Fruit fly (Drosophila melanogaster) whole organism, wandering third instar larva: Measurements from ENCODE around the gene CG32354.
A peak's percentile ranks its signal among the peaks of the same experiment; 100 is the strongest.

Source experiments
- Abd-B ChIP-seq: fragments of >200 bp; optimal IDR thresholded peaks from 2 replicates; lab custom pipeline; 2017; ENCODE audit warnings: missing biosample characterization, missing genetic modification characterization
- CG32264 ChIP-seq: fragments of 200-800 bp; sonication (Bioruptor generic); optimal IDR thresholded peaks from 2 replicates; lab custom pipeline; 2016; ENCODE audit warnings: missing biosample characterization, missing genetic modification characterization
- CG9705 ChIP-seq: fragments of 200-800 bp; sonication (Bioruptor generic); optimal IDR thresholded peaks from 2 replicates; lab custom pipeline; 2018; ENCODE audit warnings: missing biosample characterization, mild to moderate bottlenecking, missing genetic modification characterization
- CrebA ChIP-seq: fragments of 200-800 bp; sonication (Bioruptor generic); optimal IDR thresholded peaks from 2 replicates; lab custom pipeline; 2016; ENCODE audit warnings: missing biosample characterization, mild to moderate bottlenecking, missing genetic modification characterization, borderline replicate concordance
- Dfd ChIP-seq: fragments of >200 bp; optimal IDR thresholded peaks from 2 replicates; lab custom pipeline; 2017; ENCODE audit warnings: missing biosample characterization, missing genetic modification characterization
- Dif ChIP-seq: fragments of 200-275, 200-300 bp; sonication (Bioruptor generic); optimal IDR thresholded peaks from 2 replicates; lab custom pipeline; 2018; ENCODE audit warnings: missing biosample characterization, missing genetic modification characterization; ENCODE audit not compliant: partially characterized antibody
- GATAd ChIP-seq: sonication (Bioruptor generic); optimal IDR thresholded peaks from 2 replicates; lab custom pipeline; 2016; ENCODE audit warnings: missing biosample characterization, missing genetic modification characterization
- HLH106 ChIP-seq: fragments of 200-800 bp; optimal IDR thresholded peaks from 3 replicates; lab custom pipeline; 2019; ENCODE audit warnings: missing biosample characterization, mild to moderate bottlenecking, missing genetic modification characterization, moderate library complexity
- Hnf4 ChIP-seq: fragments of 200-800 bp; sonication (Bioruptor generic); optimal IDR thresholded peaks from 2 replicates; lab custom pipeline; 2016; ENCODE audit warnings: missing biosample characterization, mild to moderate bottlenecking, missing genetic modification characterization
- Hr78 ChIP-seq: fragments of >200 bp; optimal IDR thresholded peaks from 2 replicates; lab custom pipeline; 2017; ENCODE audit warnings: missing biosample characterization, missing genetic modification characterization
- Hr83 ChIP-seq: fragments of 200-300 bp; sonication (Bioruptor generic); optimal IDR thresholded peaks from 2 replicates; lab custom pipeline; 2016; ENCODE audit warnings: missing biosample characterization, mild to moderate bottlenecking, missing genetic modification characterization, moderate library complexity; ENCODE audit not compliant: poor library complexity, severe bottlenecking
- Jra ChIP-seq: sonication (Bioruptor generic); optimal IDR thresholded peaks from 2 replicates; lab custom pipeline; 2016; ENCODE audit warnings: missing biosample characterization, missing genetic modification characterization
- Mio ChIP-seq: sonication (Bioruptor generic); optimal IDR thresholded peaks from 2 replicates; lab custom pipeline; 2016; ENCODE audit warnings: missing biosample characterization, missing genetic modification characterization
- Myc ChIP-seq: fragments of >200 bp; optimal IDR thresholded peaks from 2 replicates; lab custom pipeline; 2017
- N ChIP-seq: fragments of >200 bp; optimal IDR thresholded peaks from 2 replicates; lab custom pipeline; 2018; ENCODE audit warnings: missing biosample characterization, missing external identifiers, missing genetic modification characterization
- OdsH ChIP-seq: fragments of 200-800 bp; sonication (Bioruptor generic); optimal IDR thresholded peaks from 2 replicates; lab custom pipeline; 2016; ENCODE audit warnings: missing biosample characterization, mild to moderate bottlenecking, missing genetic modification characterization
- Rel ChIP-seq, 2 experiments: fragments of 200-800 bp; sonication (Bioruptor generic) in 1 of 2; optimal IDR thresholded peaks; 2 replicates in 1 of 2; 3 replicates in 1 of 2; lab custom pipeline; 2016 to 2019; ENCODE audit warnings: mild to moderate bottlenecking in 2 of 2, missing biosample characterization in 2 of 2, missing genetic modification characterization in 2 of 2, moderate library complexity in 1 of 2
- Sp1 ChIP-seq: fragments of 200-800 bp; sonication (Bioruptor generic); optimal IDR thresholded peaks from 3 replicates; lab custom pipeline; 2019; ENCODE audit warnings: missing biosample characterization, mild to moderate bottlenecking, missing genetic modification characterization, moderate library complexity
- Vsx2 ChIP-seq: fragments of 200-300, 225-300 bp; sonication (Bioruptor generic); optimal IDR thresholded peaks from 2 replicates; lab custom pipeline; 2018; ENCODE audit warnings: missing biosample characterization, missing genetic modification characterization; ENCODE audit not compliant: partially characterized antibody
- br ChIP-seq: fragments of 200-800 bp; sonication (Bioruptor generic); optimal IDR thresholded peaks from 2 replicates; lab custom pipeline; 2016; ENCODE audit warnings: missing biosample characterization, missing genetic modification characterization
- brk ChIP-seq: fragments of 200-800 bp; sonication (Bioruptor generic); optimal IDR thresholded peaks from 2 replicates; lab custom pipeline; 2016; ENCODE audit warnings: missing biosample characterization, mild to moderate bottlenecking, missing genetic modification characterization
- dl ChIP-seq, 2 experiments: fragments of 175-275, 200-275 bp in 1 of 2; fragments of 200-275 bp in 1 of 2; sonication (Bioruptor generic); optimal IDR thresholded peaks; lab custom pipeline; 2018; ENCODE audit warnings: mild to moderate bottlenecking in 2 of 2, missing biosample characterization in 2 of 2, missing genetic modification characterization in 2 of 2, moderate library complexity in 2 of 2; ENCODE audit not compliant: partially characterized antibody in 2 of 2, insufficient read depth in 1 of 2
- dmrt93B ChIP-seq: fragments of 200-800 bp; sonication (Bioruptor generic); optimal IDR thresholded peaks from 2 replicates; lab custom pipeline; 2018; ENCODE audit warnings: missing biosample characterization, mild to moderate bottlenecking, missing genetic modification characterization
- dsf ChIP-seq: sonication (Bioruptor generic); optimal IDR thresholded peaks from 2 replicates; lab custom pipeline; 2016; ENCODE audit warnings: missing biosample characterization, missing genetic modification characterization, borderline replicate concordance
- ey ChIP-seq: fragments of 200-800 bp; sonication (Bioruptor generic); optimal IDR thresholded peaks from 2 replicates; lab custom pipeline; 2016; ENCODE audit warnings: missing biosample characterization, missing genetic modification characterization
- foxo ChIP-seq, 2 experiments: fragments of 200-800 bp; sonication (Bioruptor generic); optimal IDR thresholded peaks; 2 replicates in 1 of 2; 3 replicates in 1 of 2; lab custom pipeline; 2016 to 2017; ENCODE audit warnings: missing biosample characterization in 2 of 2, missing genetic modification characterization in 2 of 2
- fru ChIP-seq: fragments of 200-800 bp; sonication (Bioruptor generic); optimal IDR thresholded peaks from 3 replicates; lab custom pipeline; 2016; ENCODE audit warnings: missing biosample characterization, mild to moderate bottlenecking, missing genetic modification characterization
- h ChIP-seq: fragments of 200-800 bp; sonication (Bioruptor generic); optimal IDR thresholded peaks from 3 replicates; lab custom pipeline; 2016; ENCODE audit warnings: missing biosample characterization, mild to moderate bottlenecking, missing genetic modification characterization
- jim ChIP-seq: fragments of 175-275, 200-325 bp; sonication (Bioruptor generic); optimal IDR thresholded peaks from 2 replicates; lab custom pipeline; 2016; ENCODE audit warnings: missing biosample characterization, mild to moderate bottlenecking, missing genetic modification characterization
- lola ChIP-seq: fragments of >200 bp; optimal IDR thresholded peaks from 2 replicates; lab custom pipeline; 2017; ENCODE audit warnings: missing biosample characterization, missing genetic modification characterization
- pan ChIP-seq: fragments of >200 bp; optimal IDR thresholded peaks from 2 replicates; lab custom pipeline; 2017
- psq ChIP-seq: fragments of 200-800 bp; sonication (Bioruptor generic); optimal IDR thresholded peaks from 3 replicates; lab custom pipeline; 2017; ENCODE audit warnings: missing biosample characterization, mild to moderate bottlenecking, missing genetic modification characterization, moderate library complexity
- sage ChIP-seq: fragments of 200-800 bp; sonication (Bioruptor generic); optimal IDR thresholded peaks from 2 replicates; lab custom pipeline; 2016; ENCODE audit warnings: missing biosample characterization, mild to moderate bottlenecking, missing genetic modification characterization
- sv ChIP-seq: fragments of 200-800 bp; sonication (Bioruptor generic); optimal IDR thresholded peaks from 3 replicates; lab custom pipeline; 2016; ENCODE audit warnings: missing biosample characterization, missing genetic modification characterization
- tai ChIP-seq: sonication (Bioruptor generic); optimal IDR thresholded peaks from 2 replicates; lab custom pipeline; 2016; ENCODE audit warnings: missing biosample characterization, missing genetic modification characterization
- usp ChIP-seq: fragments of >200 bp; optimal IDR thresholded peaks from 2 replicates; lab custom pipeline; 2017; ENCODE audit warnings: missing biosample characterization, missing genetic modification characterization
- woc ChIP-seq: sonication (Bioruptor generic); optimal IDR thresholded peaks from 2 replicates; lab custom pipeline; 2016; ENCODE audit warnings: missing biosample characterization, mild to moderate bottlenecking, missing genetic modification characterization

CG32354 gene

dm6 chr3L:8418984-8419383, 3.0 kb downstream of the CG32354 start:
- TF ChIP-seq ey (GFP tag; lab: Kevin White, UChicago) (peak; percentile 40), br (GFP tag; lab: Kevin White, UChicago) (peak; percentile 10), sage (GFP tag; lab: Kevin White, UChicago) (no peak), fru (GFP tag; lab: Kevin White, UChicago) (peak; percentile 33), h (GFP tag; lab: Kevin White, UChicago) (no peak)

- TF ChIP-seq HLH106 (no peak), pan (lab: Kevin White, UChicago) (no peak), lola (no peak), Hr83 (no peak), tai (GFP tag; lab: Kevin White, UChicago) (no peak), N (GFP tag; lab: Kevin White, UChicago) (no peak), br (GFP tag; lab: Kevin White, UChicago) (no peak), ey (GFP tag; lab: Kevin White, UChicago) (no peak), Hnf4 (GFP tag; lab: Kevin White, UChicago) (no peak)
- TF ChIP-seq, all 38 proteins: peak for 0
Observed at dm6 chr3L:8412725-8413124, 9.3 kb downstream of the CG32354 start, which contains the start of the genes Oseg1 and mtrm. Oseg1 (minus strand) TSS chr3L:8412825. mtrm (plus strand) TSS chr3L:8413012.

DNA sequence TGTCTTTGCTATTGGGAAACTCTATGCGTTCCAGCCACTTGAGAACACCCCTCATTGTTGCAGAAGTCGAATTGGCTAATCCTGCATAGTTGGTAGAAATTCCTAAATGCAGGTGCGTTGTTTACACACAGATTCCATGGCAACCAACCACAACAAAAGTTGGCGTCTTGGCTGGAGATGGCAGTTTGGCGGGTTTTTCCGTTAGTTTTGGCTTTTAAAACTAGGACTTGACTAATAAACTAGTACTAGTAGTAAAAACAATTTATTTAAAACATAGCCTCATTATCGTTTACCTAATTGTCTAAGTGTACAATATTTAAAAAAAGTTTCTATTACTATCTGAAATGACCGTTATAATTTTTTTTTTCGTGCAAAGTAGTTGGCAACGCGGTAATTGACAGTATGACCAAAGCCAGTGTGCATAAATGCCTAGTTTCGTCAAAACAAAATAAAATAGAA, 10.5 kb downstream of the CG32354 start, which contains the start of gene Exo70:
TSS of gene Exo70 (plus strand) at position 413 of the 459 bp plus-strand sequence.
- TF ChIP-seq tai (GFP tag; lab: Kevin White, UChicago): no peak
- TF ChIP-seq Myc (lab: Kevin White, UChicago): peak; percentile 76
- no peak for TF ChIP-seq ey (GFP tag; lab: Kevin White, UChicago)

- peak; percentile 10 for TF ChIP-seq Myc (lab: Kevin White, UChicago)
- no peak for TF ChIP-seq tai (GFP tag; lab: Kevin White, UChicago)
Observed at dm6 chr3L:8405123-8405522, 16.9 kb downstream of the CG32354 start, which contains the start of the genes Tpt, mkg-p and CG13667. Tpt (minus strand) TSS chr3L:8405277. mkg-p (minus strand) TSS chr3L:8405277. CG13667 (plus strand) TSS chr3L:8405454.

DNA sequence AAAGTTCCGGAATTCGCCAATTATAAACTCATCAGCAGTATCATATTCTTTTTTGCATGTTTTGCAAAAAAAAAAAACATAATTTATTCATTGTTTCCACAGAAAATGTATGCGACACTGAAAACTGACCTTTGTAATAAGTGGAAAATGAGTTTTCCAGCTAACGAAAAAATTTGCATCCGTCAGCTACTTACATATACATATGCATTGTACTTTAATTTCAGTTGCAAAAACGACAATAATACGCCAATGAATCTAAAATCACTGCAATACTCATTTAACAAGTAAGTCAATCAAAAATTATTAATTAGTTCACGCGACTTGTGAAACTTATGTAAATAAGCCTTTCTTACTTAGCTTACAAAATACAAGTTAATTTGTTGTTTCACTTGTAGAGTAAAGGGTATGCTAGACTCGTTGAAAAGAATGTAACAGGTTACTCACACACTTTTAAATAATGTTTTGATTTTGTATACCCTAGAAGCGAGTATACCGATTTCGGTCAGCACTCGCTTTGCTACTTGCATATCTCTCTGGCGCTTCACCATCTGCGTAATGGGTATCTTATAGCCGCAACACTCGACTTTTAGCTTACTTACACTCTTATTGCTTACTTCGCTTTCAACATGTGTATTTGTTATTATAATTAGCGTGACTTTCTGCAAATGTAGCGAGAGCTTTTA, 23.1 kb downstream of the CG32354 start:
- TF ChIP-seq Sp1: no peak
- no peak for TF ChIP-seq pan (lab: Kevin White, UChicago)
- TF ChIP-seq Hnf4 (GFP tag; lab: Kevin White, UChicago): no peak
- TF ChIP-seq sv (GFP tag; lab: Kevin White, UChicago): no peak
- no peak for TF ChIP-seq Dif (GFP tag; lab: Kevin White, UChicago)
- no peak for TF ChIP-seq Myc (lab: Kevin White, UChicago)
- no peak for TF ChIP-seq foxo (GFP tag; optimal IDR thresholded peaks at IDR 0.05; lab: Kevin White, UChicago)
- TF ChIP-seq Vsx2 (GFP tag; lab: Kevin White, UChicago): no peak
- TF ChIP-seq sage (GFP tag; lab: Kevin White, UChicago): no peak
- TF ChIP-seq psq: peak; percentile 58
- no peak for TF ChIP-seq brk (GFP tag; lab: Kevin White, UChicago)
- TF ChIP-seq Hr78 (GFP tag; lab: Kevin White, UChicago): no peak
- TF ChIP-seq Jra (GFP tag; lab: Kevin White, UChicago): no peak
- no peak for TF ChIP-seq N (GFP tag; lab: Kevin White, UChicago)
- TF ChIP-seq Hr83: peak; percentile 12
- no peak for TF ChIP-seq usp (GFP tag; lab: Kevin White, UChicago)
- no peak for TF ChIP-seq br (GFP tag; lab: Kevin White, UChicago)
- no peak for TF ChIP-seq dl (GFP tag; optimal IDR thresholded peaks at IDR 0.05; lab: Kevin White, UChicago; ENCODE audit: insufficient read depth in 1 of 2, partially characterized antibody in 2 of 2)
- peak; percentile 63 for TF ChIP-seq CG32264 (GFP tag; lab: Kevin White, UChicago)
- TF ChIP-seq Dfd (GFP tag; lab: Kevin White, UChicago): no peak
- peak; percentile 79 for TF ChIP-seq ey (GFP tag; lab: Kevin White, UChicago)
- peak; percentile 44 for TF ChIP-seq CG9705 (GFP tag; lab: Kevin White, UChicago)
- TF ChIP-seq CrebA: no peak
- TF ChIP-seq Mio (GFP tag; lab: Kevin White, UChicago): no peak
- TF ChIP-seq tai (GFP tag; lab: Kevin White, UChicago): no peak
- TF ChIP-seq dmrt93B (GFP tag; lab: Kevin White, UChicago): no peak
- TF ChIP-seq fru (GFP tag; lab: Kevin White, UChicago): no peak
- no peak for TF ChIP-seq dsf (GFP tag; lab: Kevin White, UChicago)
- TF ChIP-seq Rel (GFP tag; optimal IDR thresholded peaks at IDR 0.05; lab: Kevin White, UChicago): no peak
- peak; percentile 32 for TF ChIP-seq Rel (tag; optimal IDR thresholded peaks at IDR 0.05; lab: Kevin White, UChicago)
- TF ChIP-seq Abd-B (GFP tag; lab: Kevin White, UChicago): no peak
- peak; percentile 83 for TF ChIP-seq HLH106
- TF ChIP-seq GATAd (GFP tag; lab: Kevin White, UChicago): no peak
- peak; percentile 73 for TF ChIP-seq OdsH (GFP tag; lab: Kevin White, UChicago)
- no peak for TF ChIP-seq woc (GFP tag; lab: Kevin White, UChicago)
- no peak for TF ChIP-seq jim (GFP tag; lab: Kevin White, UChicago)
